Worm (Caenorhabditis elegans): ENCODE data around the gene F35E8.2.

DNA sequence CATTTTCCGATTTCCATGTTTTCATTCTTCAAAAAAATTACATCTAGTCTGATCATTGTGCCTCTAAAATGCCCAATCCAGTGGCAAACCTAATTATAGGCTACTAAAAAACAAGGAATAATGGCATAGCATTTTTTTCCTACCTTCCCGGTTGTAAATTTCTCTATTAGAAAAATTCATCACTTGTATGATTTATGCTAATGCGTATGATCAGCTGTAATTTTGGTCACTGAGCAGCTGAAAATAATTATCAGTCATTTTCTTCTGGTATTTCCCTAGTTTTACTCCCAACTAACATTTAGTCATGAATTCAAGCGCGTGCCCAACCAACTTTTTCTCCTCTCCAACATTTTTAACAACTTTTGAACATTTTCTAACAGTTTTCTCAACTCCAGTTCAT lies 50.0 kb downstream of the F35E8.2 start, which contains the start of gene srh-186:
- TF ChIP-seq pha-4 (tag; optimal IDR thresholded peaks at IDR 0.05) = no peak
- TF ChIP-seq lin-32 (GFP tag; optimal IDR thresholded peaks at IDR 0.05) = no peak
